Fruit fly (Drosophila melanogaster): ENCODE results near the gene capt.

Gene capt

DNA sequence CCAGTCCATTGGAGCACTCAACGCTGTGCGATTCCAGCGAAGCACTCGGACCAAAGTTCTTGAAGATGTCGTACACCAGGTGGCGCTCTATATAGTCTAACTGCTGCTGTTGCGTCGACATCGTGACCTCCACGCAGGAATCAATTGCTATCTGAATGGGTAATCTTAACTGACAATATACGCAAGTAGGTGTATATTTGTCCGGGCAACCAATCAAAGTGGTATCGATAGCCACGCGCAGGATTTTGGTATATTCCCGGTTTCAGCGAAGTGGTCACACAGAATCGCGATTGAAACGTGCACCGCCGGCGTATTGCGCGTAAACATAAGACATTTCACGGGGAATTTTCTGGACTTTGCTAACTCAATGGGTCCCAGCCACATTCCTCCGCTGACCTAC lies 25.7 kb upstream of the capt start, which contains the start of the genes CG5126 and Tgt (continued):
- TF ChIP-seq Sox100B (GFP tag; optimal IDR thresholded peaks at IDR 0.05) (no peak), Dref (GFP tag; IDR thresholded peaks at IDR 0.05) (peak; percentile 69), sima (GFP tag; optimal IDR thresholded peaks at IDR 0.05) (no peak), knrl (GFP tag; IDR thresholded peaks at IDR 0.05; ENCODE audit: partially characterized antibody) (peak; percentile 43; the same call in 2 of the 3 replicates), Nf-YA (GFP tag; IDR thresholded peaks at IDR 0.05) (no peak), CG12391 (tag; optimal IDR thresholded peaks at IDR 0.05) (no peak), CG11504 (tag; optimal IDR thresholded peaks at IDR 0.05) (no peak), CG32772 (GFP tag; IDR thresholded peaks at IDR 0.05) (no peak), Chrac-16 (GFP tag; optimal IDR thresholded peaks at IDR 0.05) (no peak), CG6813 (GFP tag; optimal IDR thresholded peaks at IDR 0.05) (no peak), CG17829 (tag; optimal IDR thresholded peaks at IDR 0.05) (no peak), pita (GFP tag; optimal IDR thresholded peaks at IDR 0.05) (no peak), exex (tag; optimal IDR thresholded peaks at IDR 0.05) (no peak), Atf3 (GFP tag; optimal IDR thresholded peaks at IDR 0.05) (no peak), CG4730 (GFP tag; IDR thresholded peaks at IDR 0.05) (no peak), CG2129 (GFP tag; IDR thresholded peaks at IDR 0.05; ENCODE audit: partially characterized antibody) (no peak), Dek (tag; optimal IDR thresholded peaks at IDR 0.05) (no peak), ro (GFP tag; IDR thresholded peaks at IDR 0.05) (no peak), CG17359 (tag; optimal IDR thresholded peaks at IDR 0.05) (no peak), CG9609 (GFP tag; optimal IDR thresholded peaks at IDR 0.05) (no peak), nmo (GFP tag; optimal IDR thresholded peaks at IDR 0.05) (no peak), CG6854 (GFP tag; optimal IDR thresholded peaks at IDR 0.05) (no peak), hth (optimal IDR thresholded peaks at IDR 0.05) (no peak), CG4617 (GFP tag; optimal IDR thresholded peaks at IDR 0.05; ENCODE audit: borderline replicate concordance) (no peak), CG4360 (GFP tag; IDR thresholded peaks at IDR 0.05) (no peak), CG2116 (GFP tag; optimal IDR thresholded peaks at IDR 0.05) (peak; percentile 68), Hand (GFP tag; optimal IDR thresholded peaks at IDR 0.05) (no peak), CG17612 (GFP tag; IDR thresholded peaks at IDR 0.05) (no peak), gcm2 (GFP tag; optimal IDR thresholded peaks at IDR 0.05) (no peak), dysf (GFP tag; IDR thresholded peaks at IDR 0.05) (no peak), BEAF-32 (GFP tag; optimal IDR thresholded peaks at IDR 0.05) (peak; percentile 70), gfzf (GFP tag; optimal IDR thresholded peaks at IDR 0.05) (peak; percentile 80), tin (GFP tag; optimal IDR thresholded peaks at IDR 0.05) (no peak), sc (optimal IDR thresholded peaks at IDR 0.05) (no peak), sc (GFP tag; optimal IDR thresholded peaks at IDR 0.05) (no peak), CG4820 (GFP tag; optimal IDR thresholded peaks at IDR 0.05) (no peak), dan (GFP tag; IDR thresholded peaks at IDR 0.05) (no peak), CG1024 (GFP tag; IDR thresholded peaks at IDR 0.05) (no peak), CG2678 (tag; optimal IDR thresholded peaks at IDR 0.05) (no peak), CG17912 (GFP tag; optimal IDR thresholded peaks at IDR 0.05) (no peak), gsb (GFP tag; IDR thresholded peaks at IDR 0.05) (no peak), Sox102F (GFP tag; optimal IDR thresholded peaks at IDR 0.05) (no peak), Adf1 (GFP tag; IDR thresholded peaks at IDR 0.05) (no peak), CG9876 (GFP tag; optimal IDR thresholded peaks at IDR 0.05) (no peak), CG1602 (GFP tag; optimal IDR thresholded peaks at IDR 0.05) (no peak), CG13624 (GFP tag; optimal IDR thresholded peaks at IDR 0.05) (no peak), CG32767 (GFP tag; IDR thresholded peaks at IDR 0.05) (no peak), fd3F (GFP tag; optimal IDR thresholded peaks at IDR 0.05) (no peak), E2f2 (GFP tag; IDR thresholded peaks at IDR 0.05) (peak; percentile 70), slou (GFP tag; optimal IDR thresholded peaks at IDR 0.05) (no peak), hb (GFP tag; IDR thresholded peaks at IDR 0.05; ENCODE audit: partially characterized antibody) (peak; percentile 69; the same call in 1 of the 3 replicates), NC2α (GFP tag; optimal IDR thresholded peaks at IDR 0.05) (no peak)
